Fruit fly (Drosophila melanogaster) whole organism, embryonic: Measurements from ENCODE around the gene alpha-Est7.

Source experiments
- B-H1 ChIP-seq: fragments of 200-800 bp; sonication (Bioruptor generic); IDR thresholded peaks from 3 replicates; pipeline ENCODE4 v1.3.6; 2022; ENCODE audit warnings: missing biosample characterization, missing genetic modification characterization
- CG10267 ChIP-seq: fragments of 200-800 bp; sonication (Bioruptor generic); optimal IDR thresholded peaks from 2 replicates; lab custom pipeline; 2018; ENCODE audit warnings: missing biosample characterization, mild to moderate bottlenecking, missing genetic modification characterization, moderate library complexity
- CG10565 ChIP-seq: fragments of 200-800 bp; sonication (Bioruptor generic); optimal IDR thresholded peaks from 3 replicates; lab custom pipeline; 2016; ENCODE audit warnings: missing biosample characterization, mild to moderate bottlenecking, missing genetic modification characterization
- CG11504 ChIP-seq: fragments of 200-800 bp; sonication (Bioruptor generic); optimal IDR thresholded peaks from 3 replicates; lab custom pipeline; 2019; ENCODE audit warnings: missing biosample characterization, mild to moderate bottlenecking, missing genetic modification characterization, moderate library complexity
- CG12104 ChIP-seq: fragments of 200-800 bp; sonication (Bioruptor generic); optimal IDR thresholded peaks from 3 replicates; lab custom pipeline; 2016; ENCODE audit warnings: missing biosample characterization, missing genetic modification characterization
- CG12744 ChIP-seq: fragments of 200-800 bp; sonication (Bioruptor generic); optimal IDR thresholded peaks from 2 replicates; lab custom pipeline; 2016; ENCODE audit warnings: missing biosample characterization, missing genetic modification characterization
- CG12769 ChIP-seq: fragments of 200-800 bp; sonication (Bioruptor generic); optimal IDR thresholded peaks from 2 replicates; lab custom pipeline; 2019; ENCODE audit warnings: missing biosample characterization, mild to moderate bottlenecking, missing genetic modification characterization, moderate library complexity
- CG13775 ChIP-seq: fragments of 200-800 bp; sonication (Bioruptor generic); optimal IDR thresholded peaks from 3 replicates; lab custom pipeline; 2017; ENCODE audit warnings: missing biosample characterization, mild to moderate bottlenecking, missing genetic modification characterization
- CG1602 ChIP-seq: fragments of 200-800 bp; sonication (Bioruptor generic); optimal IDR thresholded peaks from 3 replicates; lab custom pipeline; 2016; ENCODE audit warnings: missing biosample characterization, missing genetic modification characterization
- CG17328 ChIP-seq: fragments of 200-800 bp; sonication (Bioruptor generic); IDR thresholded peaks from 2 replicates; pipeline ENCODE4 v1.3.6; 2022; ENCODE audit warnings: missing biosample characterization, missing genetic modification characterization
- CG17612 ChIP-seq: fragments of 200-800 bp; sonication (Bioruptor generic); IDR thresholded peaks from 2 replicates; pipeline ENCODE4 v1.3.6; 2022; ENCODE audit warnings: missing biosample characterization, missing genetic modification characterization
- CG2199 ChIP-seq: fragments of 200-800 bp; sonication (Bioruptor generic); IDR thresholded peaks from 3 replicates; pipeline ENCODE4 v1.3.6; 2022; ENCODE audit warnings: missing biosample characterization, missing genetic modification characterization
- CG31441 ChIP-seq: fragments of 200-800 bp; sonication (Bioruptor generic); IDR thresholded peaks from 2 replicates; pipeline ENCODE4 v1.3.6; 2022; ENCODE audit warnings: missing biosample characterization, missing genetic modification characterization
- CG32532 ChIP-seq: fragments of 200-800 bp; sonication (Bioruptor generic); IDR thresholded peaks from 2 replicates; pipeline ENCODE4 v1.3.6; 2022; ENCODE audit warnings: missing biosample characterization, missing genetic modification characterization
- CG33213 ChIP-seq: fragments of 200-800 bp; sonication (Bioruptor generic); optimal IDR thresholded peaks from 3 replicates; lab custom pipeline; 2016; ENCODE audit warnings: missing biosample characterization, missing genetic modification characterization
- CG33557 ChIP-seq: fragments of 200-800 bp; sonication (Bioruptor generic); optimal IDR thresholded peaks from 2 replicates; lab custom pipeline; 2019; ENCODE audit warnings: missing biosample characterization, mild to moderate bottlenecking, missing genetic modification characterization, moderate library complexity
- CG3995 ChIP-seq: fragments of 200-800 bp; sonication (Bioruptor generic); optimal IDR thresholded peaks from 3 replicates; lab custom pipeline; 2016; ENCODE audit warnings: missing biosample characterization, missing genetic modification characterization
- CG4404 ChIP-seq: fragments of 200-800 bp; sonication (Bioruptor generic); IDR thresholded peaks from 2 replicates; pipeline ENCODE4 v1.3.6; 2022; ENCODE audit warnings: missing biosample characterization, missing genetic modification characterization
- CG6689 ChIP-seq: fragments of 200-800 bp; sonication (Bioruptor generic); IDR thresholded peaks from 2 replicates; pipeline ENCODE4 v1.3.6; 2022; ENCODE audit warnings: missing biosample characterization, missing genetic modification characterization
- CG7928 ChIP-seq: fragments of 200-800 bp; sonication (Bioruptor generic); optimal IDR thresholded peaks from 2 replicates; lab custom pipeline; 2017; ENCODE audit warnings: missing biosample characterization, mild to moderate bottlenecking, missing genetic modification characterization
- Deaf1 ChIP-seq: fragments of 200-800 bp; optimal IDR thresholded peaks from 3 replicates; lab custom pipeline; 2019; ENCODE audit warnings: missing biosample characterization, mild to moderate bottlenecking, missing genetic modification characterization, moderate library complexity
- Doc2 ChIP-seq: fragments of 200-800 bp; sonication (Bioruptor generic); IDR thresholded peaks from 2 replicates; pipeline ENCODE4 v1.3.6; 2022; ENCODE audit warnings: missing biosample characterization, missing genetic modification characterization
- Fer2 ChIP-seq: fragments of 200-800 bp; sonication (Bioruptor generic); optimal IDR thresholded peaks from 2 replicates; lab custom pipeline; 2018; ENCODE audit warnings: missing biosample characterization, mild to moderate bottlenecking, missing genetic modification characterization, moderate library complexity
- HmgZ ChIP-seq: fragments of 200-800 bp; sonication (Bioruptor generic); optimal IDR thresholded peaks from 2 replicates; lab custom pipeline; 2018; ENCODE audit warnings: missing biosample characterization, mild to moderate bottlenecking, missing genetic modification characterization
- Mad ChIP-seq: fragments of 200-800 bp; sonication (Bioruptor generic); optimal IDR thresholded peaks from 2 replicates; lab custom pipeline; 2016; ENCODE audit warnings: missing biosample characterization, missing genetic modification characterization
- Mrtf ChIP-seq: fragments of 200-800 bp; sonication (Bioruptor generic); IDR thresholded peaks from 3 replicates; pipeline ENCODE4 v1.3.6; 2022; ENCODE audit warnings: missing biosample characterization, missing genetic modification characterization
- Myb ChIP-seq: fragments of 200-800 bp; sonication (Bioruptor generic); optimal IDR thresholded peaks from 2 replicates; lab custom pipeline; 2016; ENCODE audit warnings: missing biosample characterization, missing genetic modification characterization
- Nf-YC ChIP-seq: fragments of 200-800 bp; optimal IDR thresholded peaks from 3 replicates; lab custom pipeline; 2019; ENCODE audit warnings: missing biosample characterization, mild to moderate bottlenecking, missing genetic modification characterization, moderate library complexity
- PHDP ChIP-seq: fragments of 200-800 bp; sonication (Bioruptor generic); optimal IDR thresholded peaks from 3 replicates; lab custom pipeline; 2018; ENCODE audit warnings: missing biosample characterization, mild to moderate bottlenecking, missing genetic modification characterization, moderate library complexity
- chinmo ChIP-seq: fragments of 200-800 bp; sonication (Bioruptor generic); IDR thresholded peaks from 4 replicates; pipeline ENCODE4 v1.3.6; 2022; ENCODE audit warnings: missing biosample characterization, missing genetic modification characterization; ENCODE audit not compliant: partially characterized antibody
- ems ChIP-seq: fragments of 200-800 bp; sonication (Bioruptor generic); optimal IDR thresholded peaks from 3 replicates; lab custom pipeline; 2016; ENCODE audit warnings: missing biosample characterization, missing genetic modification characterization
- exex ChIP-seq: fragments of 200-800 bp; sonication (Bioruptor generic); optimal IDR thresholded peaks from 4 replicates; lab custom pipeline; 2018; ENCODE audit warnings: missing biosample characterization, mild to moderate bottlenecking, missing genetic modification characterization, moderate library complexity
- fd64A ChIP-seq: fragments of 200-800 bp; sonication (Bioruptor generic); optimal IDR thresholded peaks from 3 replicates; lab custom pipeline; 2018; ENCODE audit warnings: missing biosample characterization, mild to moderate bottlenecking, missing genetic modification characterization
- fru ChIP-seq: fragments of >200 bp; optimal IDR thresholded peaks from 2 replicates; lab custom pipeline; 2017
- ind ChIP-seq: fragments of 200-800 bp; sonication (Bioruptor generic); optimal IDR thresholded peaks from 3 replicates; lab custom pipeline; 2016; ENCODE audit warnings: missing biosample characterization, missing genetic modification characterization
- jumu ChIP-seq: fragments of 200-800 bp; sonication (Bioruptor generic); optimal IDR thresholded peaks from 3 replicates; lab custom pipeline; 2016; ENCODE audit warnings: missing biosample characterization, missing genetic modification characterization
- pb ChIP-seq: fragments of 200-800 bp; sonication (Bioruptor generic); optimal IDR thresholded peaks from 3 replicates; lab custom pipeline; 2016; ENCODE audit warnings: missing biosample characterization, missing genetic modification characterization
- pnt ChIP-seq: fragments of 200-800 bp; sonication (Bioruptor generic); optimal IDR thresholded peaks from 3 replicates; lab custom pipeline; 2016; ENCODE audit warnings: missing biosample characterization, missing genetic modification characterization
- pros ChIP-seq: fragments of 200-800 bp; sonication (Bioruptor generic); optimal IDR thresholded peaks from 3 replicates; lab custom pipeline; 2019; ENCODE audit warnings: missing biosample characterization, mild to moderate bottlenecking, missing genetic modification characterization, moderate library complexity
- ranshi ChIP-seq: fragments of 200-800 bp; sonication (Bioruptor generic); IDR thresholded peaks from 2 replicates; pipeline ENCODE4 v1.3.6; 2022; ENCODE audit warnings: missing biosample characterization, missing genetic modification characterization
- seq ChIP-seq: fragments of 200-800 bp; sonication (Bioruptor generic); IDR thresholded peaks from 2 replicates; pipeline ENCODE4 v1.3.6; 2022; ENCODE audit warnings: missing biosample characterization, missing genetic modification characterization
- sim ChIP-seq: fragments of 200-800 bp; sonication (Bioruptor generic); IDR thresholded peaks from 2 replicates; pipeline ENCODE4 v1.3.6; 2022; ENCODE audit warnings: missing biosample characterization, missing genetic modification characterization
- sima ChIP-seq: fragments of 200-800 bp; sonication (Bioruptor generic); optimal IDR thresholded peaks from 2 replicates; lab custom pipeline; 2016; ENCODE audit warnings: missing biosample characterization, missing genetic modification characterization
- sob ChIP-seq: fragments of 200-800 bp; sonication (Bioruptor generic); IDR thresholded peaks from 2 replicates; pipeline ENCODE4 v1.3.6; 2022; ENCODE audit warnings: missing biosample characterization, missing genetic modification characterization
- tx ChIP-seq: fragments of 200-800 bp; sonication (Bioruptor generic); optimal IDR thresholded peaks from 2 replicates; lab custom pipeline; 2016; ENCODE audit warnings: missing biosample characterization, missing genetic modification characterization
- vnd ChIP-seq: fragments of 200-800 bp; sonication (Bioruptor generic); IDR thresholded peaks from 3 replicates; pipeline ENCODE4 v1.3.6; 2022; ENCODE audit warnings: missing biosample characterization, missing genetic modification characterization; ENCODE audit not compliant: partially characterized antibody
- vvl ChIP-seq: fragments of 200-800 bp; sonication (Bioruptor generic); IDR thresholded peaks from 2 replicates; pipeline ENCODE4 v1.3.6; 2022; ENCODE audit warnings: missing biosample characterization, missing genetic modification characterization

Gene alpha-Est7

dm6 chr3R:7508198-7508837, 15.2 kb downstream of the alpha-Est7 start (continued):
- TF ChIP-seq chinmo (GFP tag; lab: Robert Waterston, UW) (0 out of 4 replicates have a peak, but pooled peaks have one; percentile 58), CG2199 (GFP tag; lab: Robert Waterston, UW) (0 out of 3 replicates have a peak, but pooled peaks have one; percentile 11), HmgZ (peak; percentile 48), CG12769 (tag; lab: Kevin White, UChicago) (peak; percentile 7), CG13775 (no peak)

- TF ChIP-seq CG11504: peak; percentile 79
- TF ChIP-seq pnt (GFP tag; lab: Kevin White, UChicago): peak; percentile 74
- TF ChIP-seq tx (GFP tag; lab: Kevin White, UChicago): peak; percentile 80
- TF ChIP-seq CG7928 (GFP tag; lab: Kevin White, UChicago): peak; percentile 65
- TF ChIP-seq vvl (GFP tag; lab: Robert Waterston, UW): peak; percentile 85; the same call in 1 of the 2 replicates
- TF ChIP-seq Doc2 (GFP tag; lab: Robert Waterston, UW): 0 out of 2 replicates have a peak, but pooled peaks have one; percentile 36
- TF ChIP-seq CG12744: peak; percentile 86
- TF ChIP-seq CG13775: peak; percentile 81
- TF ChIP-seq CG17612 (GFP tag; lab: Robert Waterston, UW): 0 out of 2 replicates have a peak, but pooled peaks have one; percentile 45
- TF ChIP-seq CG4404 (GFP tag; lab: Robert Waterston, UW): peak; percentile 53
- TF ChIP-seq ind: peak; percentile 84
- TF ChIP-seq CG3995: peak; percentile 55
- TF ChIP-seq sim (GFP tag; lab: Robert Waterston, UW): no peak
- peak; percentile 80 for TF ChIP-seq seq (GFP tag; lab: Robert Waterston, UW)
- TF ChIP-seq pros (GFP tag; lab: Kevin White, UChicago): no peak
- peak; percentile 69; the same call in 1 of the 2 replicates for TF ChIP-seq CG17328
- peak; percentile 38; the same call in 1 of the 2 replicates for TF ChIP-seq CG31441 (GFP tag; lab: Robert Waterston, UW)
- peak; percentile 79 for TF ChIP-seq Mad (GFP tag; lab: Kevin White, UChicago)
- peak; percentile 57 for TF ChIP-seq CG6689
- TF ChIP-seq Deaf1 (tag; lab: Kevin White, UChicago): peak; percentile 59
- TF ChIP-seq exex (tag; lab: Kevin White, UChicago): peak; percentile 64
- peak; percentile 66 for TF ChIP-seq CG33213
- no peak for TF ChIP-seq fru (lab: Kevin White, UChicago)
- TF ChIP-seq fd64A (GFP tag; lab: Kevin White, UChicago): no peak
- peak; percentile 53 for TF ChIP-seq CG12104 (GFP tag; lab: Kevin White, UChicago)
- peak; percentile 81; the same call in 2 of the 3 replicates for TF ChIP-seq Mrtf (GFP tag; lab: Robert Waterston, UW)
- TF ChIP-seq CG33557 (GFP tag; lab: Kevin White, UChicago): no peak
- TF ChIP-seq ranshi: peak; percentile 78
- TF ChIP-seq B-H1 (GFP tag; lab: Robert Waterston, UW): peak; percentile 50; the same call in 2 of the 3 replicates
- TF ChIP-seq CG32532: peak; percentile 94
- peak; percentile 41 for TF ChIP-seq CG10267 (tag; lab: Kevin White, UChicago)
- TF ChIP-seq CG1602 (GFP tag; lab: Kevin White, UChicago): peak; percentile 66
- peak; percentile 62 for TF ChIP-seq pb
- peak; percentile 0 for TF ChIP-seq Nf-YC (tag; lab: Kevin White, UChicago)
- peak; percentile 90 for TF ChIP-seq sob (GFP tag; lab: Robert Waterston, UW)
- TF ChIP-seq CG10565: no peak
- TF ChIP-seq Fer2 (tag; lab: Kevin White, UChicago): peak; percentile 45
- peak; percentile 66 for TF ChIP-seq sima (GFP tag; lab: Kevin White, UChicago)
- peak; percentile 87 for TF ChIP-seq ems (GFP tag; lab: Kevin White, UChicago)
- TF ChIP-seq jumu (GFP tag; lab: Kevin White, UChicago): peak; percentile 76
- no peak for TF ChIP-seq vnd (GFP tag; lab: Robert Waterston, UW)
- TF ChIP-seq PHDP (tag; lab: Kevin White, UChicago): peak; percentile 89
- TF ChIP-seq Myb (GFP tag; lab: Kevin White, UChicago): peak; percentile 80
Measured at dm6 chr3R:7506314-7506988, 17.1 kb downstream of the alpha-Est7 start.
